Fruit fly (Drosophila melanogaster) whole organism, embryonic: ENCODE measurements around the gene HHEX.

Experiments used
- Asciz ChIP-seq: fragments of 200-800 bp; sonication (Bioruptor generic); optimal IDR thresholded peaks from 2 replicates; lab custom pipeline; 2017; ENCODE audit warnings: missing biosample characterization, mild to moderate bottlenecking, missing genetic modification characterization, missing genetic modification reagents
- C15 ChIP-seq: fragments of 200-800 bp; sonication (Bioruptor generic); IDR thresholded peaks from 3 replicates; pipeline ENCODE4 v1.3.6; 2022; ENCODE audit warnings: missing biosample characterization, missing genetic modification characterization
- CG10565 ChIP-seq: fragments of 200-800 bp; sonication (Bioruptor generic); optimal IDR thresholded peaks from 3 replicates; lab custom pipeline; 2016; ENCODE audit warnings: missing biosample characterization, mild to moderate bottlenecking, missing genetic modification characterization
- CG12236 ChIP-seq: fragments of 200-800 bp; sonication (Bioruptor generic); optimal IDR thresholded peaks from 2 replicates; lab custom pipeline; 2016; ENCODE audit warnings: missing biosample characterization, missing genetic modification characterization
- CG12391 ChIP-seq: fragments of 200-800 bp; sonication (Bioruptor generic); optimal IDR thresholded peaks from 3 replicates; lab custom pipeline; 2018; ENCODE audit warnings: missing biosample characterization, mild to moderate bottlenecking, missing genetic modification characterization, moderate library complexity
- CG13296 ChIP-seq: fragments of 200-800 bp; sonication (Bioruptor generic); optimal IDR thresholded peaks from 3 replicates; lab custom pipeline; 2018; ENCODE audit warnings: missing biosample characterization, mild to moderate bottlenecking, missing genetic modification characterization
- CG14667 ChIP-seq: fragments of 200-800 bp; sonication (Bioruptor generic); IDR thresholded peaks from 2 replicates; pipeline ENCODE4 v1.3.6; 2022; ENCODE audit warnings: missing biosample characterization, missing genetic modification characterization
- CG17328 ChIP-seq: fragments of 200-800 bp; sonication (Bioruptor generic); IDR thresholded peaks from 2 replicates; pipeline ENCODE4 v1.3.6; 2022; ENCODE audit warnings: missing biosample characterization, missing genetic modification characterization
- CG2712 ChIP-seq: fragments of 200-800 bp; optimal IDR thresholded peaks from 3 replicates; lab custom pipeline; 2019; ENCODE audit warnings: missing biosample characterization, mild to moderate bottlenecking, missing genetic modification characterization, moderate library complexity
- CG30020 ChIP-seq: fragments of 200-800 bp; optimal IDR thresholded peaks from 2 replicates; lab custom pipeline; 2019; ENCODE audit warnings: missing biosample characterization, mild to moderate bottlenecking, missing genetic modification characterization, moderate library complexity
- CG30431 ChIP-seq: fragments of 200-800 bp; sonication (Bioruptor generic); optimal IDR thresholded peaks from 2 replicates; lab custom pipeline; 2017; ENCODE audit warnings: missing biosample characterization, missing genetic modification characterization
- CG31388 ChIP-seq: fragments of 200-800 bp; sonication (Bioruptor generic); optimal IDR thresholded peaks from 2 replicates; lab custom pipeline; 2016; ENCODE audit warnings: missing biosample characterization, missing genetic modification characterization
- CG32532 ChIP-seq: fragments of 200-800 bp; sonication (Bioruptor generic); IDR thresholded peaks from 2 replicates; pipeline ENCODE4 v1.3.6; 2022; ENCODE audit warnings: missing biosample characterization, missing genetic modification characterization
- CG32772 ChIP-seq: fragments of 200-800 bp; sonication (Bioruptor generic); IDR thresholded peaks from 2 replicates; pipeline ENCODE4 v1.3.6; 2022; ENCODE audit warnings: missing biosample characterization, missing genetic modification characterization
- CG33557 ChIP-seq: fragments of 200-800 bp; sonication (Bioruptor generic); optimal IDR thresholded peaks from 2 replicates; lab custom pipeline; 2019; ENCODE audit warnings: missing biosample characterization, mild to moderate bottlenecking, missing genetic modification characterization, moderate library complexity
- CG4617 ChIP-seq: fragments of 200-800 bp; sonication (Bioruptor generic); optimal IDR thresholded peaks from 3 replicates; lab custom pipeline; 2016; ENCODE audit warnings: missing biosample characterization, missing genetic modification characterization, borderline replicate concordance
- CG6689 ChIP-seq: fragments of 200-800 bp; sonication (Bioruptor generic); IDR thresholded peaks from 2 replicates; pipeline ENCODE4 v1.3.6; 2022; ENCODE audit warnings: missing biosample characterization, missing genetic modification characterization
- CG6854 ChIP-seq: fragments of 200-800 bp; sonication (Bioruptor generic); optimal IDR thresholded peaks from 3 replicates; lab custom pipeline; 2017; ENCODE audit warnings: missing biosample characterization, mild to moderate bottlenecking, missing genetic modification characterization
- CG7745 ChIP-seq: fragments of 200-800 bp; sonication (Bioruptor generic); optimal IDR thresholded peaks from 2 replicates; lab custom pipeline; 2018; ENCODE audit warnings: missing biosample characterization, mild to moderate bottlenecking, missing genetic modification characterization, moderate library complexity
- CG7839 ChIP-seq: fragments of 200-800 bp; sonication (Bioruptor generic); optimal IDR thresholded peaks from 3 replicates; lab custom pipeline; 2018; ENCODE audit warnings: missing biosample characterization, mild to moderate bottlenecking, missing genetic modification characterization, moderate library complexity
- CG8089 ChIP-seq: fragments of 200-800 bp; sonication (Bioruptor generic); optimal IDR thresholded peaks from 3 replicates; lab custom pipeline; 2016; ENCODE audit warnings: missing biosample characterization, missing genetic modification characterization
- CG8478 ChIP-seq: fragments of >200 bp; optimal IDR thresholded peaks from 2 replicates; lab custom pipeline; 2018
- CG8924 ChIP-seq: fragments of 200-800 bp; optimal IDR thresholded peaks from 3 replicates; lab custom pipeline; 2019; ENCODE audit warnings: missing biosample characterization, mild to moderate bottlenecking, missing genetic modification characterization, moderate library complexity
- CHES-1-like ChIP-seq: fragments of 200-800 bp; sonication (Bioruptor generic); optimal IDR thresholded peaks from 2 replicates; lab custom pipeline; 2016; ENCODE audit warnings: missing biosample characterization, missing genetic modification characterization
- D ChIP-seq, 2 experiments: fragments of 200-800 bp in 1 of 2; fragments of >200 bp in 1 of 2; sonication (Bioruptor generic) in 1 of 2; optimal IDR thresholded peaks; 2 replicates in 1 of 2; 3 replicates in 1 of 2; lab custom pipeline; 2017; ENCODE audit warnings: mild to moderate bottlenecking in 1 of 2, missing biosample characterization in 1 of 2, missing genetic modification characterization in 1 of 2, missing genetic modification reagents in 1 of 2
- Hand ChIP-seq: fragments of 200-800 bp; sonication (Bioruptor generic); optimal IDR thresholded peaks from 2 replicates; lab custom pipeline; 2017; ENCODE audit warnings: mild to moderate bottlenecking, missing biosample characterization, missing genetic modification reagents, missing genetic modification characterization
- HmgD ChIP-seq: fragments of 200-800 bp; sonication (Bioruptor generic); optimal IDR thresholded peaks from 3 replicates; lab custom pipeline; 2016; ENCODE audit warnings: missing biosample characterization, missing genetic modification characterization
- Hmx ChIP-seq: fragments of 200-800 bp; sonication (Bioruptor generic); optimal IDR thresholded peaks from 2 replicates; lab custom pipeline; 2016; ENCODE audit warnings: missing biosample characterization, missing genetic modification characterization
- Hr3 ChIP-seq: fragments of 200-800 bp; sonication (Bioruptor generic); optimal IDR thresholded peaks from 3 replicates; lab custom pipeline; 2016; ENCODE audit warnings: missing biosample characterization, missing genetic modification characterization
- MESR4 ChIP-seq: fragments of 200-800 bp; sonication (Bioruptor generic); optimal IDR thresholded peaks from 2 replicates; lab custom pipeline; 2018; ENCODE audit warnings: missing biosample characterization, mild to moderate bottlenecking, missing genetic modification characterization, moderate library complexity
- Meics ChIP-seq: fragments of 200-800 bp; sonication (Bioruptor generic); optimal IDR thresholded peaks from 2 replicates; lab custom pipeline; 2017; ENCODE audit warnings: missing biosample characterization, mild to moderate bottlenecking, missing genetic modification characterization
- Ravus ChIP-seq: fragments of 200-800 bp; sonication (Bioruptor generic); IDR thresholded peaks from 2 replicates; pipeline ENCODE4 v1.3.6; 2022; ENCODE audit warnings: missing biosample characterization, missing genetic modification characterization
- Taf1 ChIP-seq: fragments of 200-800 bp; sonication (Bioruptor generic); IDR thresholded peaks from 2 replicates; pipeline ENCODE4 v1.3.6; 2022; ENCODE audit warnings: missing biosample characterization, missing genetic modification characterization
- Xbp1 ChIP-seq: fragments of 200-800 bp; sonication (Bioruptor generic); optimal IDR thresholded peaks from 3 replicates; lab custom pipeline; 2016; ENCODE audit warnings: missing biosample characterization, mild to moderate bottlenecking, missing genetic modification characterization
- az2 ChIP-seq: fragments of 200-800 bp; sonication (Bioruptor generic); optimal IDR thresholded peaks from 3 replicates; lab custom pipeline; 2016; ENCODE audit warnings: missing biosample characterization, missing genetic modification characterization
- chm ChIP-seq: fragments of 200-800 bp; sonication (Bioruptor generic); IDR thresholded peaks from 2 replicates; pipeline ENCODE4 v1.3.6; 2022; ENCODE audit warnings: missing biosample characterization, missing genetic modification characterization
- dmrt99B ChIP-seq: fragments of 200-800 bp; sonication (Bioruptor generic); optimal IDR thresholded peaks from 2 replicates; lab custom pipeline; 2018; ENCODE audit warnings: missing biosample characterization, mild to moderate bottlenecking, missing genetic modification characterization, moderate library complexity
- dpn ChIP-seq, 2 experiments: fragments of 200-800 bp; sonication (Bioruptor generic); optimal IDR thresholded peaks; 3 replicates each; lab custom pipeline; 2016; ENCODE audit warnings: missing biosample characterization in 2 of 2, missing genetic modification characterization in 2 of 2
- gcm2 ChIP-seq: fragments of 200-800 bp; sonication (Bioruptor generic); optimal IDR thresholded peaks from 2 replicates; lab custom pipeline; 2016; ENCODE audit warnings: missing biosample characterization, missing genetic modification characterization
- grn ChIP-seq: fragments of 200-800 bp; sonication (Bioruptor generic); optimal IDR thresholded peaks from 3 replicates; lab custom pipeline; 2017; ENCODE audit warnings: missing biosample characterization, missing genetic modification characterization
- hb ChIP-seq: fragments of 200-800 bp; sonication (Bioruptor generic); IDR thresholded peaks from 3 replicates; pipeline ENCODE4 v1.3.6; 2022; ENCODE audit warnings: missing biosample characterization, missing genetic modification characterization; ENCODE audit not compliant: partially characterized antibody
- her ChIP-seq: fragments of 200-800 bp; sonication (Bioruptor generic); optimal IDR thresholded peaks from 2 replicates; lab custom pipeline; 2016; ENCODE audit warnings: missing biosample characterization, missing genetic modification characterization
- insv ChIP-seq, 2 experiments: fragments of 200-800 bp; sonication (Bioruptor generic); optimal IDR thresholded peaks; 3 replicates each; lab custom pipeline; 2016 to 2018; ENCODE audit warnings: missing biosample characterization in 2 of 2, missing genetic modification characterization in 2 of 2
- kni ChIP-seq: fragments of 200-800 bp; sonication (Bioruptor generic); optimal IDR thresholded peaks from 3 replicates; lab custom pipeline; 2017; ENCODE audit warnings: mild to moderate bottlenecking, missing biosample characterization, missing genetic modification reagents, missing genetic modification characterization
- pb ChIP-seq: fragments of 200-800 bp; sonication (Bioruptor generic); optimal IDR thresholded peaks from 3 replicates; lab custom pipeline; 2016; ENCODE audit warnings: missing biosample characterization, missing genetic modification characterization
- schlank ChIP-seq: fragments of 200-800 bp; sonication (Bioruptor generic); optimal IDR thresholded peaks from 2 replicates; lab custom pipeline; 2018; ENCODE audit warnings: missing biosample characterization, mild to moderate bottlenecking, missing genetic modification characterization
- scrt ChIP-seq: fragments of 200-800 bp; sonication (Bioruptor generic); optimal IDR thresholded peaks from 2 replicates; lab custom pipeline; 2018; ENCODE audit warnings: missing biosample characterization, mild to moderate bottlenecking, missing genetic modification characterization, moderate library complexity
- stc ChIP-seq: fragments of 200-800 bp; sonication (Bioruptor generic); IDR thresholded peaks from 2 replicates; pipeline ENCODE4 v1.3.6; 2022; ENCODE audit warnings: missing biosample characterization, missing genetic modification characterization
- tap ChIP-seq: fragments of 200-800 bp; optimal IDR thresholded peaks from 3 replicates; lab custom pipeline; 2019; ENCODE audit warnings: missing biosample characterization, mild to moderate bottlenecking, missing genetic modification characterization, moderate library complexity
- tio ChIP-seq: fragments of 200-800 bp; sonication (Bioruptor generic); optimal IDR thresholded peaks from 2 replicates; lab custom pipeline; 2017; ENCODE audit warnings: missing biosample characterization, missing genetic modification characterization, inconsistent platforms
- usp ChIP-seq: fragments of >200 bp; optimal IDR thresholded peaks from 2 replicates; lab custom pipeline; 2017; ENCODE audit warnings: missing biosample characterization, missing genetic modification characterization

The HHEX gene

DNA sequence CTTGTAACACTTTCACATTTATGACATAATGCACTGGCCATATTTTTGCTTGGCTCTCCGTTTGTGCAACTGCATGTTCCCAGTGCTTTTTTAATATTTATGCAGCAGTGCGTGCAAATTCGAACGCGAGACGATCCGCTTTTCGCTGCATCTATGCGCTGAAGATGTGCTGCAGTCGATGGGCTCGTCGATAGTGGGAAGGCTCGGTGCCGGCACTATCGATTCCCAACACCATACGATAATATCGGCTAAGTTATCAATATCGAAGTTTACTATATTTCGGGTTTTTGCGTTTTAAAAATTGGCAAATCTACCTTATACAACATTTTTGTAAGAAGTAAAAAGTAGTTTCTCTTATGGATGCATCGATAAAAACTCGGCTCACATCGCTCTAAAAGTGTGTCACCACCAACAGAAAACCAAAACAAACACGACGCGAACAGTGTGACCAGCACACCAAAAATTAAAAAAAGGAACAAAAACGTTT is 16.9 kb upstream of the HHEX start, which contains the start of gene RhoGAP93B (continued):
- peak; percentile 80 for TF ChIP-seq Taf1
- TF ChIP-seq CG32532 (GFP tag; lab: Robert Waterston, UW): peak; percentile 94
- no peak for TF ChIP-seq tap (tag; lab: Kevin White, UChicago)
- no peak for TF ChIP-seq CG31388 (GFP tag; lab: Kevin White, UChicago)
- peak; percentile 69 for TF ChIP-seq CG8089 (GFP tag; lab: Kevin White, UChicago)
- TF ChIP-seq Meics (GFP tag; lab: Kevin White, UChicago): peak; percentile 74
- TF ChIP-seq chm (GFP tag; lab: Robert Waterston, UW): peak; percentile 86
- peak; percentile 87 for TF ChIP-seq CG2712 (tag; lab: Kevin White, UChicago)
- peak; percentile 83 for TF ChIP-seq CG6689 (GFP tag; lab: Robert Waterston, UW)
- TF ChIP-seq Ravus (GFP tag; lab: Robert Waterston, UW): peak; percentile 81
- peak; percentile 86 for TF ChIP-seq CG32772
- TF ChIP-seq stc: peak; percentile 87
- peak; percentile 84 for TF ChIP-seq Xbp1 (GFP tag; lab: Kevin White, UChicago)
- TF ChIP-seq Hmx (GFP tag; lab: Kevin White, UChicago): no peak
- peak; percentile 5 for TF ChIP-seq D (optimal IDR thresholded peaks at IDR 0.05; lab: Kevin White, UChicago)
- TF ChIP-seq D (GFP tag; optimal IDR thresholded peaks at IDR 0.05; lab: Kevin White, UChicago): peak; percentile 55
- peak; percentile 95 for TF ChIP-seq CHES-1-like (GFP tag; lab: Kevin White, UChicago)
- TF ChIP-seq dmrt99B (tag; lab: Kevin White, UChicago): no peak
- peak; percentile 50 for TF ChIP-seq az2 (GFP tag; lab: Kevin White, UChicago)
- peak; percentile 88 for TF ChIP-seq CG17328
- TF ChIP-seq her: peak; percentile 69
- no peak for TF ChIP-seq CG10565 (GFP tag; lab: Kevin White, UChicago)
- no peak for TF ChIP-seq Asciz (GFP tag; lab: Kevin White, UChicago)
- TF ChIP-seq CG30020: peak; percentile 75
- peak; percentile 100 for TF ChIP-seq hb
- peak; percentile 76 for TF ChIP-seq CG7839
- TF ChIP-seq grn (GFP tag; lab: Kevin White, UChicago): peak; percentile 33
- TF ChIP-seq CG7745: no peak
- no peak for TF ChIP-seq CG8478 (lab: Kevin White, UChicago)
- TF ChIP-seq CG33557 (GFP tag; lab: Kevin White, UChicago): peak; percentile 69
- TF ChIP-seq CG12391 (tag; lab: Kevin White, UChicago): peak; percentile 93
- no peak for TF ChIP-seq scrt (GFP tag; lab: Kevin White, UChicago)
- TF ChIP-seq pb: peak; percentile 88
- peak; percentile 46 for TF ChIP-seq CG6854 (GFP tag; lab: Kevin White, UChicago)
- TF ChIP-seq insv (GFP tag; optimal IDR thresholded peaks at IDR 0.05; lab: Kevin White, UChicago): peak in 1 of 2 experiments; percentile 59
- TF ChIP-seq Hr3 (GFP tag; lab: Kevin White, UChicago): peak; percentile 89
- TF ChIP-seq CG14667 (GFP tag; lab: Robert Waterston, UW): peak; percentile 91
- no peak for TF ChIP-seq gcm2 (GFP tag; lab: Kevin White, UChicago)
- peak; percentile 82 for TF ChIP-seq CG8924 (tag; lab: Kevin White, UChicago)
- peak; percentile 56 for TF ChIP-seq CG4617 (GFP tag; lab: Kevin White, UChicago)
- peak; percentile 79 for TF ChIP-seq HmgD (GFP tag; lab: Kevin White, UChicago)
- no peak for TF ChIP-seq tio
- TF ChIP-seq CG13296: peak; percentile 64
- peak; percentile 86 for TF ChIP-seq dpn (GFP tag; optimal IDR thresholded peaks at IDR 0.05; lab: Kevin White, UChicago)
- peak; percentile 69 for TF ChIP-seq MESR4
- no peak for TF ChIP-seq schlank (tag; lab: Kevin White, UChicago)
- peak; percentile 39 for TF ChIP-seq CG30431 (GFP tag; lab: Kevin White, UChicago)
- TF ChIP-seq Hand (GFP tag; lab: Kevin White, UChicago): peak; percentile 1
- TF ChIP-seq usp (GFP tag; lab: Kevin White, UChicago): no peak
- TF ChIP-seq C15: peak; percentile 85
- peak; percentile 72 for TF ChIP-seq kni (GFP tag; lab: Kevin White, UChicago)
- peak; percentile 57 for TF ChIP-seq CG12236 (GFP tag; lab: Kevin White, UChicago)
